Worm (Caenorhabditis elegans) whole organism, L2 larva: ENCODE results near the gene str-40.

ENCODE experiments used
- C34F6.9 ChIP-seq: fragments of 150-350 bp; optimal IDR thresholded peaks from 2 replicates; lab custom pipeline; 2014; ENCODE audit warnings: missing biosample characterization, missing genetic modification characterization
- R02D3.7 ChIP-seq: fragments of 150-350 bp; optimal IDR thresholded peaks from 2 replicates; lab custom pipeline; 2014; ENCODE audit warnings: missing biosample characterization, missing genetic modification characterization
- Y55F3AM.14 ChIP-seq: fragments of 200-800 bp; sonication (Bioruptor generic); optimal IDR thresholded peaks from 2 replicates; lab custom pipeline; 2018; ENCODE audit warnings: mild to moderate bottlenecking, missing genetic modification characterization, missing compliant biosample characterization
- ZK546.5 ChIP-seq: sonication (generic microtip); optimal IDR thresholded peaks from 2 replicates; lab custom pipeline; 2017; ENCODE audit warnings: missing biosample characterization, missing genetic modification characterization
- alr-1 ChIP-seq: fragments of 150-350 bp; optimal IDR thresholded peaks from 2 replicates; lab custom pipeline; 2014; ENCODE audit warnings: missing biosample characterization, missing genetic modification characterization
- aly-2 ChIP-seq: fragments of 150-350 bp; optimal IDR thresholded peaks from 2 replicates; lab custom pipeline; 2014; ENCODE audit warnings: missing biosample characterization, missing genetic modification characterization
- ama-1 ChIP-seq: fragments of 150-350 bp; optimal IDR thresholded peaks from 2 replicates; lab custom pipeline; 2018; ENCODE audit warnings: inconsistent platforms
- blmp-1 ChIP-seq: sonication (generic microtip); optimal IDR thresholded peaks from 2 replicates; lab custom pipeline; 2017; ENCODE audit warnings: missing genetic modification characterization, mild to moderate bottlenecking, missing compliant biosample characterization, antibody characterized with exemption, moderate library complexity; ENCODE audit not compliant: insufficient read depth
- ceh-82 ChIP-seq: fragments of 150-350 bp; optimal IDR thresholded peaks from 2 replicates; lab custom pipeline; 2014; ENCODE audit warnings: missing biosample characterization, missing genetic modification characterization
- dmd-4 ChIP-seq: sonication (generic microtip); optimal IDR thresholded peaks from 2 replicates; lab custom pipeline; 2017; ENCODE audit warnings: missing biosample characterization, missing genetic modification characterization
- egl-27 ChIP-seq: sonication (generic microtip); optimal IDR thresholded peaks from 3 replicates; lab custom pipeline; 2017; ENCODE audit warnings: missing biosample characterization, missing genetic modification reagents, missing genetic modification characterization
- elt-1 ChIP-seq: fragments of 150-350 bp; optimal IDR thresholded peaks from 2 replicates; lab custom pipeline; 2014; ENCODE audit warnings: missing biosample characterization, missing genetic modification characterization
- elt-3 ChIP-seq: sonication (generic microtip); optimal IDR thresholded peaks from 2 replicates; lab custom pipeline; 2017; ENCODE audit warnings: missing biosample characterization, missing genetic modification characterization
- lin-11 ChIP-seq: fragments of 150-350 bp; sonication (generic microtip); optimal IDR thresholded peaks from 2 replicates; lab custom pipeline; 2014; ENCODE audit warnings: missing biosample characterization, missing genetic modification characterization, inconsistent platforms, mixed read lengths
- lin-13 ChIP-seq: fragments of 150-350 bp; optimal IDR thresholded peaks from 2 replicates; lab custom pipeline; 2014; ENCODE audit warnings: missing biosample characterization, missing genetic modification reagents, missing genetic modification characterization
- lsy-2 ChIP-seq, 2 experiments: fragments of 150-350 bp in 1 of 2; sonication (generic microtip) in 1 of 2; optimal IDR thresholded peaks; 2 replicates each; lab custom pipeline; 2014 to 2017; ENCODE audit warnings: missing biosample characterization in 2 of 2, missing genetic modification characterization in 2 of 2
- mbf-1 ChIP-seq: sonication (generic microtip); optimal IDR thresholded peaks from 2 replicates; lab custom pipeline; 2017; ENCODE audit warnings: missing biosample characterization, missing genetic modification characterization
- mdl-1 ChIP-seq, 2 experiments: fragments of 150-350 bp in 1 of 2; sonication (generic microtip) in 1 of 2; optimal IDR thresholded peaks; 2 replicates each; lab custom pipeline; 2017; ENCODE audit warnings: missing biosample characterization in 2 of 2, missing genetic modification characterization in 2 of 2
- nhr-10 ChIP-seq: sonication (generic microtip); optimal IDR thresholded peaks from 2 replicates; lab custom pipeline; 2017; ENCODE audit warnings: missing biosample characterization, missing genetic modification characterization
- nhr-11 ChIP-seq: fragments of 150-350 bp; optimal IDR thresholded peaks from 2 replicates; lab custom pipeline; 2014; ENCODE audit warnings: missing biosample characterization, missing genetic modification characterization
- nhr-12 ChIP-seq: fragments of 150-350 bp; optimal IDR thresholded peaks from 2 replicates; lab custom pipeline; 2014; ENCODE audit warnings: missing biosample characterization, missing genetic modification characterization
- nhr-129 ChIP-seq: fragments of 150-350 bp; optimal IDR thresholded peaks from 2 replicates; lab custom pipeline; 2014; ENCODE audit warnings: missing biosample characterization, missing genetic modification characterization
- nhr-21 ChIP-seq: fragments of 150-350 bp; optimal IDR thresholded peaks from 2 replicates; lab custom pipeline; 2014; ENCODE audit warnings: missing biosample characterization, missing genetic modification characterization
- nhr-23 ChIP-seq: fragments of 150-350 bp; optimal IDR thresholded peaks from 2 replicates; lab custom pipeline; 2014; ENCODE audit warnings: missing biosample characterization, missing genetic modification reagents, missing genetic modification characterization
- nhr-237 ChIP-seq: fragments of 150-350 bp; optimal IDR thresholded peaks from 2 replicates; lab custom pipeline; 2014; ENCODE audit warnings: missing biosample characterization, missing genetic modification characterization
- nhr-25 ChIP-seq: fragments of 150-350 bp; sonication (generic microtip); optimal IDR thresholded peaks from 3 replicates; lab custom pipeline; 2014; ENCODE audit warnings: missing biosample characterization, missing genetic modification characterization
- nhr-77 ChIP-seq: fragments of 150-350 bp; optimal IDR thresholded peaks from 2 replicates; lab custom pipeline; 2014; ENCODE audit warnings: missing biosample characterization, missing genetic modification characterization
- peb-1 ChIP-seq: fragments of 150-350 bp; optimal IDR thresholded peaks from 2 replicates; lab custom pipeline; 2014; ENCODE audit warnings: missing biosample characterization, missing genetic modification characterization
- sem-4 ChIP-seq: fragments of 150-350 bp; optimal IDR thresholded peaks from 2 replicates; lab custom pipeline; 2014; ENCODE audit warnings: missing biosample characterization, missing genetic modification reagents, missing genetic modification characterization
- skn-1 ChIP-seq: sonication (generic microtip); optimal IDR thresholded peaks from 2 replicates; lab custom pipeline; 2017; ENCODE audit warnings: missing biosample characterization, missing genetic modification characterization
- sma-3 ChIP-seq: sonication (generic microtip); optimal IDR thresholded peaks from 2 replicates; lab custom pipeline; 2016; ENCODE audit warnings: missing genetic modification reagents, missing genetic modification characterization, missing compliant biosample characterization
- snpc-4 ChIP-seq: fragments of 150-350 bp; optimal IDR thresholded peaks from 2 replicates; lab custom pipeline; 2014; ENCODE audit warnings: missing biosample characterization, missing genetic modification characterization
- unc-39 ChIP-seq: fragments of 150-350 bp; optimal IDR thresholded peaks from 2 replicates; lab custom pipeline; 2014; ENCODE audit warnings: missing biosample characterization, missing genetic modification characterization
- unc-55 ChIP-seq: fragments of 150-350 bp; sonication (generic microtip); optimal IDR thresholded peaks from 3 replicates; lab custom pipeline; 2014; ENCODE audit warnings: missing biosample characterization, missing genetic modification reagents, missing genetic modification characterization
- unc-62 ChIP-seq: fragments of 150-350 bp; optimal IDR thresholded peaks from 2 replicates; lab custom pipeline; 2014; ENCODE audit warnings: missing biosample characterization, missing genetic modification reagents, missing genetic modification characterization
- zag-1 ChIP-seq: fragments of 150-350 bp; optimal IDR thresholded peaks from 2 replicates; lab custom pipeline; 2014; ENCODE audit warnings: missing biosample characterization, missing genetic modification characterization
- ztf-4 ChIP-seq: fragments of 150-350 bp; optimal IDR thresholded peaks from 2 replicates; lab custom pipeline; 2014; ENCODE audit warnings: missing biosample characterization, missing genetic modification characterization

The str-40 gene

DNA sequence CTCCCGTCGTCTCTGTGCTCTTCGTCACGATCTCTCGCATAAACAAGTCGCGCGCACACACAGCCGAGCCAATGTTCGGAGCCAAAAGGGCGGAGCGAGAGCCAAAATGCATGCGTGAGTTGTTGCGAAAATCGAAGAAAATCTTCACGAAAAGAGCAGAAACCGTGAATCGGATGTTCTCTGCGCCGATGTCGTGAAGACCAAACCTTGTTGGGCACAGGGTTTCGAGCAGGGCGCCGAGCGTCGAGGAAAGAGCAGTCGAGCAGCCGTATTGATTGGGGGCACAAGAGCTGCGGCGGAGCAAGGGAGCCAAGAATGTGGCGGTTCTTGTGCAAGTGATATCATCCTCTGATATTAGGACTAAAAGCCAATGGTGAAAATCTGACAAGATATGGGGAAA, 22.6 kb downstream of the str-40 start:
- TF ChIP-seq Y55F3AM.14 (GFP tag; lab: Kevin White, UChicago) (no peak), sma-3 (GFP tag; lab: Kevin White, UChicago) (no peak), sem-4 (tag; lab: Kevin White, UChicago) (no peak), nhr-12 (tag; lab: Kevin White, UChicago) (no peak), ZK546.5 (tag; lab: Kevin White, UChicago) (no peak), snpc-4 (tag; lab: Kevin White, UChicago) (no peak)

DNA sequence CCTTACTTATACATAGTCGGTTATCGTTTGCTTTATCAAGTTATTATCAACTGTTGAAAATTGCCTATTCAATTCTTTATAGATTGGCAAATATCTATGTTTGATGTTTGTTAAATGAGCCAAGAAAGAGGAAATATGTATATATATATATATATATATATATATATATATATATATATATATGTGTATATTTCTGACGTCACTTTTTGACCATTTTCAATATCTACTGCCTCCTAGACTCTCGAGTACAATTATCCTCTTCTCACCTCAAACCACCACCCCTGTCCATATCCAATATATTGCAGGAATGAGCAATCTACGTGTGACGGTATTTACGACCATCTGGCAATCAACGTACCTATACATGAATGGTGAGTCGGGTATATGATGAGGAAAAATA, 24.2 kb downstream of the str-40 start, which contains the start of gene F59D6.1:
Gene F59D6.1, plus strand, starts transcription at position 301 of the 400 bp plus-strand sequence.
- TF ChIP-seq unc-39 = no peak
- TF ChIP-seq ama-1 = no peak
- TF ChIP-seq nhr-129 (tag; lab: Kevin White, UChicago) = no peak
- TF ChIP-seq ZK546.5 (tag; lab: Kevin White, UChicago) = no peak
- no peak for TF ChIP-seq unc-55
- no peak for TF ChIP-seq dmd-4 (tag; lab: Kevin White, UChicago)
- TF ChIP-seq unc-62 = no peak
- TF ChIP-seq mdl-1 (tag; optimal IDR thresholded peaks at IDR 0.05; lab: Kevin White, UChicago) = no peak
- no peak for TF ChIP-seq C34F6.9
- no peak for TF ChIP-seq lsy-2 (tag; optimal IDR thresholded peaks at IDR 0.05; lab: Kevin White, UChicago)
- no peak for TF ChIP-seq nhr-25 (tag; lab: Kevin White, UChicago)

DNA sequence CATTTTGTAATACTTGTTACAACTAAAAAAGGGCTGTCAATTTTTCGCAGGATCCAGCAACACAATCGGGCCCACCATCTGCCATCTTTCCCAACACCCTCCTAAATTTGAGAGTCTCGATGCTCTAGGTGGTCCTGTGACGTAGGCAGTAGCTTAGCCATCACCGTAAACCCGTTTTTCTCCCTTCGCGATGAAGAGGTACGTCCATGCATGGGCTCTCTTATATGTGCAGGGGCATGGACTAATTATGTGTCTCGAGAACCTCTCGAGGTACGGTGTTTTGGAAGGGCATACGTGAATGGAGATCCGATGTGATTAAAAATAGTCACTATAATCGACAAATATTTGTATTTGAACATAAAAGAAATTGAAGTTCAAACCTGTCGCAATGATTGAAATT, 28.1 kb downstream of the str-40 start:
- no peak for TF ChIP-seq sma-3 (GFP tag; lab: Kevin White, UChicago)
- TF ChIP-seq lin-13 = no peak
- no peak for TF ChIP-seq dmd-4 (tag; lab: Kevin White, UChicago)
- no peak for TF ChIP-seq sem-4 (tag; lab: Kevin White, UChicago)
- TF ChIP-seq elt-1 (tag; lab: Kevin White, UChicago) = no peak
- no peak for TF ChIP-seq peb-1 (tag; lab: Kevin White, UChicago)
- no peak for TF ChIP-seq aly-2 (tag; lab: Kevin White, UChicago)
- TF ChIP-seq ztf-4 = no peak
- TF ChIP-seq nhr-11 (tag; lab: Kevin White, UChicago) = no peak
- TF ChIP-seq snpc-4 (tag; lab: Kevin White, UChicago) = no peak

DNA sequence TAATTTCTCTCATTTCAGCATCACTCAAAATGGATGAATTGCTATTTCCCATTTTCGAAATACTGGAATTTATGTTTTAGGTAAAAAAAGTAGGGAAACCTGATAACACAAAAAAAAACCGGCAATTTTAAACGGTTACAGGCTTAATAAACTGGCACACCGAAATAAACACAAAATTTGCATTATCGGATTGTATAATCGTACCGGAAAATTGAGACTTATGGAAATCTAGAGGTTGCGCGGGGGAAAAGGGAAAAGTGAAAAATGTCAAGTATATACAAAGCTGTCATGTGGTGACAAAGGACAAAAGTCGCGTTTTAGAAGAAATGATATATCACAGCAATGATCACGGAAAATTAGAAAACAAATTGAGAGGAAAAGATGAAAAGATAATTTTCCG, 29.7 kb downstream of the str-40 start, which contains the start of gene chpf-2:
Gene chpf-2, minus strand, starts transcription at position 101 of the 400 bp plus-strand sequence.
- no peak for TF ChIP-seq dmd-4 (tag; lab: Kevin White, UChicago)
- no peak for TF ChIP-seq mdl-1 (tag; optimal IDR thresholded peaks at IDR 0.05; lab: Kevin White, UChicago)
- TF ChIP-seq nhr-10 (tag; lab: Kevin White, UChicago) = no peak
- TF ChIP-seq mbf-1 = no peak
- no peak for TF ChIP-seq elt-3 (tag; lab: Kevin White, UChicago)
- no peak for TF ChIP-seq zag-1
- no peak for TF ChIP-seq blmp-1
- TF ChIP-seq ama-1 = no peak
- TF ChIP-seq lin-13 = no peak
- no peak for TF ChIP-seq unc-55
- no peak for TF ChIP-seq skn-1 (tag; lab: Kevin White, UChicago)
- TF ChIP-seq lin-11 (tag; lab: Kevin White, UChicago) = no peak
- TF ChIP-seq egl-27 (tag; lab: Kevin White, UChicago) = no peak
- no peak for TF ChIP-seq nhr-21 (tag; lab: Kevin White, UChicago)
- TF ChIP-seq sem-4 (tag; lab: Kevin White, UChicago) = no peak
- TF ChIP-seq R02D3.7 = no peak
- TF ChIP-seq, all 48 proteins: peak for 0

DNA sequence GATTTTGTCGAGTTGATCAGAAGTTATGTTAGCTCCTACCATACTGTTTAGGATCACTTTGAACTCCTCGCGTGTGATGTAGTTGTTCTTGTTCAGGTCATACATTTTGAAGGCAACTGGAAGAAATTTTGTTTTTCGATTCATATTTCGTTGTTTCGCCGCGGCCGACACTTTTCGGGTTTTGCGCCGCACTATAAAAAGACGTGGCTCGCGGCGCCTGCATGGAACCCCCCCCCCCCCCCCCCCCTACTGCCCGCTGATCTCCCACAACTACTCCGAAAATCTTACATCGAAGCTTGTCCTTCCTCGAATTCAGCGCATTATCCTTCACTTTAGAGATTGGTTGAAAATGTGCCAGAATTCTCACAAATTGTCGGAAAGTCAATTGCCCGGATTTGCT, 30.9 kb downstream of the str-40 start:
- no peak for TF ChIP-seq ceh-82 (tag; lab: Kevin White, UChicago)
- TF ChIP-seq, all 48 proteins: peak for 0

DNA sequence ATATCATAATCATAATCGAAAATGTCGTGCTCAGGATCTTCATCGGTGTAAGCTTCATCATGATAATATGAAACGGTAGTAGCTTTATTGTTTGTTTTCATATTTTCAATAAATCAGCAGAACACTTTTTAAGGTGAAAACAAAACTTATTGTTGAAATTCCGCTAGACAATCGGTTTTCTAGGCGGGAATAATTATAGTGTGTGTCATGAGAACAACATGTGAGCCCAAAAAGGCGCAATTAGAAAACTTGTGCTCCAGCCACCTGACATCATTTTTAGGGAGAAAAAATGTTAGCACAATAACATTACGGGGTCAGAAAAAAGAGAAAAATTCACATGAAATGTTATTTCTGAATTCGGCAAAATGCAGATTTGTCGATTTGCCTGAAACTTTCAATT, 34.8 kb downstream of the str-40 start, which contains the start of gene srw-8:
Gene srw-8, minus strand, starts transcription at position 101 of the 400 bp plus-strand sequence.
- TF ChIP-seq nhr-77 (tag; lab: Kevin White, UChicago) (no peak), nhr-23 (tag; lab: Kevin White, UChicago) (no peak), R02D3.7 (no peak), ama-1 (no peak), alr-1 (no peak), nhr-12 (tag; lab: Kevin White, UChicago) (no peak), unc-62 (no peak), skn-1 (tag; lab: Kevin White, UChicago) (no peak), egl-27 (tag; lab: Kevin White, UChicago) (no peak), Y55F3AM.14 (GFP tag; lab: Kevin White, UChicago) (no peak), aly-2 (tag; lab: Kevin White, UChicago) (no peak), mbf-1 (no peak), nhr-237 (tag; lab: Kevin White, UChicago) (no peak), sma-3 (GFP tag; lab: Kevin White, UChicago) (no peak), zag-1 (no peak)
